Worm (Caenorhabditis elegans) whole organism, L1 larva: ENCODE results near the gene C03B1.5.

ENCODE experiments used
- C34B4.2 ChIP-seq: sonication (generic microtip); optimal IDR thresholded peaks from 2 replicates; lab custom pipeline; 2017; ENCODE audit warnings: mild to moderate bottlenecking, missing genetic modification characterization, missing compliant biosample characterization
- F16B12.6 ChIP-seq: fragments of 150-350 bp; optimal IDR thresholded peaks from 2 replicates; lab custom pipeline; 2014; ENCODE audit warnings: missing biosample characterization, missing genetic modification characterization
- Y116A8C.19 ChIP-seq: sonication (generic microtip); optimal IDR thresholded peaks from 2 replicates; lab custom pipeline; 2016; ENCODE audit warnings: missing compliant biosample characterization, missing genetic modification characterization, borderline replicate concordance
- alr-1 ChIP-seq: fragments of 200-800 bp; sonication (Bioruptor generic); optimal IDR thresholded peaks from 2 replicates; lab custom pipeline; 2018; ENCODE audit warnings: borderline replicate concordance, mild to moderate bottlenecking, missing genetic modification characterization, missing compliant biosample characterization
- ama-1 ChIP-seq: fragments of 150-350 bp; optimal IDR thresholded peaks from 2 replicates; lab custom pipeline; 2014
- ceh-8 ChIP-seq: fragments of 200-800 bp; sonication (Bioruptor generic); optimal IDR thresholded peaks from 2 replicates; lab custom pipeline; 2018; ENCODE audit warnings: mild to moderate bottlenecking, missing genetic modification characterization, moderate library complexity, missing compliant biosample characterization
- ceh-82 ChIP-seq, 3 experiments: fragments of 150-350 bp in 1 of 3; sonication (generic microtip) in 2 of 3; optimal IDR thresholded peaks; 2 replicates each; lab custom pipeline; 2014 to 2017; ENCODE audit warnings: missing biosample characterization in 3 of 3, missing genetic modification characterization in 3 of 3
- ceh-90 ChIP-seq: sonication (generic microtip); optimal IDR thresholded peaks from 2 replicates; lab custom pipeline; 2016; ENCODE audit warnings: missing genetic modification characterization, missing compliant biosample characterization
- dsc-1 ChIP-seq: sonication (generic microtip); optimal IDR thresholded peaks from 2 replicates; lab custom pipeline; 2016; ENCODE audit warnings: mild to moderate bottlenecking, missing genetic modification characterization, missing compliant biosample characterization
- efl-1 ChIP-seq, 4 experiments: fragments of 150-350 bp; optimal IDR thresholded peaks in 3 of 4; peaks in 1 of 4; 1 replicate in 1 of 4; 2 replicates in 3 of 4; lab custom pipeline; 2014; ENCODE audit warnings: missing biosample characterization in 2 of 4, missing genetic modification characterization in 2 of 4, missing genetic modification reagents in 2 of 4
- elt-3 ChIP-seq, 6 experiments: fragments of 150-350 bp in 1 of 6; sonication (generic microtip); optimal IDR thresholded peaks; 2 replicates each; lab custom pipeline; 2017 to 2018; ENCODE audit warnings: missing biosample characterization in 6 of 6, missing genetic modification characterization in 6 of 6, inconsistent platforms in 1 of 6
- fkh-10 ChIP-seq: sonication (generic microtip); optimal IDR thresholded peaks from 2 replicates; lab custom pipeline; 2017; ENCODE audit warnings: missing biosample characterization, missing genetic modification reagents, missing genetic modification characterization
- fkh-8 ChIP-seq: sonication (generic microtip); optimal IDR thresholded peaks from 2 replicates; lab custom pipeline; 2016; ENCODE audit warnings: mild to moderate bottlenecking, missing genetic modification characterization, missing compliant biosample characterization
- fos-1 ChIP-seq: fragments of 150-350 bp; optimal IDR thresholded peaks from 2 replicates; lab custom pipeline; 2014; ENCODE audit warnings: missing biosample characterization, missing genetic modification characterization
- grh-1 ChIP-seq: fragments of 200-800 bp; sonication (Bioruptor generic); IDR thresholded peaks from 2 replicates; pipeline ENCODE4 v1.3.6; 2022; ENCODE audit warnings: missing genetic modification reagents, missing genetic modification characterization, missing compliant biosample characterization
- hpl-2 ChIP-seq: fragments of 150-350 bp; optimal IDR thresholded peaks from 2 replicates; lab custom pipeline; 2014; ENCODE audit warnings: missing biosample characterization, missing genetic modification reagents, missing genetic modification characterization
- isw-1 ChIP-seq: fragments of 200-800 bp; sonication (Bioruptor generic); IDR thresholded peaks from 2 replicates; pipeline ENCODE4 v1.3.6; 2022; ENCODE audit warnings: missing genetic modification characterization, missing compliant biosample characterization
- jun-1 ChIP-seq: fragments of 150-350 bp; optimal IDR thresholded peaks from 2 replicates; lab custom pipeline; 2014; ENCODE audit warnings: missing biosample characterization, missing genetic modification reagents, missing genetic modification characterization
- lin-14 ChIP-seq: fragments of 200-800 bp; sonication (Bioruptor generic); optimal IDR thresholded peaks from 2 replicates; lab custom pipeline; 2018; ENCODE audit warnings: mild to moderate bottlenecking, missing genetic modification characterization, moderate library complexity, missing compliant biosample characterization
- lin-15B ChIP-seq: fragments of 150-350 bp; sonication (generic microtip); optimal IDR thresholded peaks from 3 replicates; lab custom pipeline; 2014; ENCODE audit warnings: missing biosample characterization, missing genetic modification characterization
- lin-39 ChIP-seq: fragments of 150-350 bp; optimal IDR thresholded peaks from 2 replicates; lab custom pipeline; 2014; ENCODE audit warnings: missing biosample characterization, missing genetic modification reagents, missing genetic modification characterization
- lsy-2 ChIP-seq, 2 experiments: fragments of 150-350 bp; optimal IDR thresholded peaks; 2 replicates each; lab custom pipeline; 2014; ENCODE audit warnings: missing biosample characterization in 2 of 2, missing genetic modification characterization in 2 of 2
- mab-9 ChIP-seq: fragments of 200-800 bp; sonication (Bioruptor generic); IDR thresholded peaks from 2 replicates; pipeline ENCODE4 v1.3.6; 2022; ENCODE audit warnings: missing genetic modification reagents, missing genetic modification characterization, missing compliant biosample characterization
- mdl-1 ChIP-seq, 2 experiments: fragments of 150-350 bp; optimal IDR thresholded peaks; 2 replicates each; lab custom pipeline; 2014 to 2017; ENCODE audit warnings: missing biosample characterization in 2 of 2, missing genetic modification characterization in 2 of 2, inconsistent platforms in 1 of 2
- mep-1 ChIP-seq: fragments of 150-350 bp; optimal IDR thresholded peaks from 2 replicates; lab custom pipeline; 2014; ENCODE audit warnings: missing biosample characterization, missing genetic modification characterization
- nhr-11 ChIP-seq: fragments of 150-350 bp; optimal IDR thresholded peaks from 2 replicates; lab custom pipeline; 2014; ENCODE audit warnings: missing biosample characterization, missing genetic modification characterization
- nhr-19 ChIP-seq: fragments of 200-800 bp; sonication (Bioruptor generic); conservative IDR thresholded peaks from 2 replicates; pipeline ENCODE4 v1.3.6; 2022; ENCODE audit warnings: missing genetic modification characterization, missing compliant biosample characterization
- nhr-71 ChIP-seq: sonication (generic microtip); optimal IDR thresholded peaks from 2 replicates; lab custom pipeline; 2016; ENCODE audit warnings: mild to moderate bottlenecking, missing genetic modification characterization, moderate library complexity, missing compliant biosample characterization
- nhr-84 ChIP-seq: sonication (generic microtip); optimal IDR thresholded peaks from 2 replicates; lab custom pipeline; 2017; ENCODE audit warnings: missing biosample characterization, missing genetic modification characterization
- nhr-85 ChIP-seq: sonication (generic microtip); peaks from one replicate; lab custom pipeline; 2016; ENCODE audit warnings: missing genetic modification characterization, inconsistent platforms, missing compliant biosample characterization
- pqm-1 ChIP-seq: sonication (generic microtip); optimal IDR thresholded peaks from 3 replicates; lab custom pipeline; 2017; ENCODE audit warnings: missing biosample characterization, missing genetic modification characterization
- rnt-1 ChIP-seq: sonication (generic microtip); optimal IDR thresholded peaks from 2 replicates; lab custom pipeline; 2016; ENCODE audit warnings: mild to moderate bottlenecking, missing genetic modification characterization, moderate library complexity, missing compliant biosample characterization
- snu-23 ChIP-seq: sonication (generic microtip); optimal IDR thresholded peaks from 2 replicates; lab custom pipeline; 2016; ENCODE audit warnings: missing genetic modification characterization, missing compliant biosample characterization
- sox-4 ChIP-seq: sonication (generic microtip); optimal IDR thresholded peaks from 2 replicates; lab custom pipeline; 2016; ENCODE audit warnings: missing genetic modification characterization, missing compliant biosample characterization
- sptf-1 ChIP-seq: fragments of 150-350 bp; optimal IDR thresholded peaks from 2 replicates; lab custom pipeline; 2014; ENCODE audit warnings: missing biosample characterization, missing genetic modification characterization
- swsn-7 ChIP-seq: sonication (generic microtip); optimal IDR thresholded peaks from 2 replicates; lab custom pipeline; 2016; ENCODE audit warnings: missing genetic modification characterization, missing compliant biosample characterization
- tbx-2 ChIP-seq: sonication (generic microtip); optimal IDR thresholded peaks from 2 replicates; lab custom pipeline; 2016; ENCODE audit warnings: missing genetic modification characterization, missing compliant biosample characterization
- tlp-1 ChIP-seq: fragments of 150-350 bp; optimal IDR thresholded peaks from 2 replicates; lab custom pipeline; 2014; ENCODE audit warnings: missing biosample characterization, missing genetic modification characterization
- unc-130 ChIP-seq: fragments of 150-350 bp; optimal IDR thresholded peaks from 2 replicates; lab custom pipeline; 2017; ENCODE audit warnings: missing biosample characterization, missing genetic modification characterization, inconsistent platforms
- unc-30 ChIP-seq: sonication (generic microtip); optimal IDR thresholded peaks from 2 replicates; lab custom pipeline; 2017; ENCODE audit warnings: missing biosample characterization, missing genetic modification characterization
- zag-1 ChIP-seq: fragments of 150-350 bp; optimal IDR thresholded peaks from 2 replicates; lab custom pipeline; 2014; ENCODE audit warnings: missing biosample characterization, missing genetic modification characterization
- ztf-4 ChIP-seq: fragments of 150-350 bp; optimal IDR thresholded peaks from 2 replicates; lab custom pipeline; 2014; ENCODE audit warnings: missing biosample characterization, missing genetic modification characterization

C03B1.5 gene

ce11 chrX:6323129-6323528 lies 32.3 kb upstream of the C03B1.5 start, which contains the start of gene col-167:
col-167 (plus strand) TSS chrX:6323488.
- TF ChIP-seq pqm-1 (tag; lab: Kevin White, UChicago) (no peak), mab-9 (GFP tag; lab: Robert Waterston, UW) (no peak), unc-130 (no peak), snu-23 (GFP tag; lab: Kevin White, UChicago) (peak; percentile 11), mep-1 (tag; lab: Kevin White, UChicago) (no peak), lin-15B (tag; lab: Kevin White, UChicago) (no peak), sox-4 (tag; lab: Kevin White, UChicago) (no peak), ceh-8 (GFP tag; lab: Kevin White, UChicago) (no peak), nhr-11 (tag; lab: Kevin White, UChicago) (no peak), elt-3 (tag; optimal IDR thresholded peaks at IDR 0.05; lab: Kevin White, UChicago) (peak in 3 of 6 experiments; percentile 41 to 47 (median 44)), grh-1 (GFP tag; lab: Robert Waterston, UW) (0 out of 2 replicates have a peak, but pooled peaks have one; percentile 12), nhr-84 (no peak), rnt-1 (tag; lab: Kevin White, UChicago) (no peak), Y116A8C.19 (tag; lab: Kevin White, UChicago) (no peak), F16B12.6 (no peak), swsn-7 (no peak), C34B4.2 (tag; lab: Kevin White, UChicago) (no peak), hpl-2 (GFP tag; lab: Kevin White, UChicago) (no peak), dsc-1 (tag; lab: Kevin White, UChicago) (no peak), isw-1 (no peak), ceh-90 (tag; lab: Kevin White, UChicago) (no peak), ztf-4 (tag; lab: Kevin White, UChicago) (no peak), fkh-10 (no peak), efl-1 (optimal IDR thresholded peaks at IDR 0.05; lab: Kevin White, UChicago) (no peak), efl-1 (GFP tag; optimal IDR thresholded peaks at IDR 0.05 in 1 of 2; lab: Kevin White, UChicago) (no peak), lin-14 (GFP tag; lab: Kevin White, UChicago) (peak; percentile 9), alr-1 (tag; lab: Kevin White, UChicago) (no peak), nhr-71 (peak; percentile 13), unc-30 (tag; lab: Kevin White, UChicago) (no peak), nhr-19 (GFP tag; lab: Robert Waterston, UW) (no peak), mdl-1 (tag; optimal IDR thresholded peaks at IDR 0.05; lab: Kevin White, UChicago) (no peak), ama-1 (lab: Kevin White, UChicago) (no peak), fos-1 (tag; lab: Kevin White, UChicago) (no peak), nhr-85 (tag; lab: Kevin White, UChicago) (peak; percentile 86), tbx-2 (peak; percentile 7), zag-1 (tag; lab: Kevin White, UChicago) (no peak), ceh-82 (tag; optimal IDR thresholded peaks at IDR 0.05; lab: Kevin White, UChicago) (no peak)

DNA sequence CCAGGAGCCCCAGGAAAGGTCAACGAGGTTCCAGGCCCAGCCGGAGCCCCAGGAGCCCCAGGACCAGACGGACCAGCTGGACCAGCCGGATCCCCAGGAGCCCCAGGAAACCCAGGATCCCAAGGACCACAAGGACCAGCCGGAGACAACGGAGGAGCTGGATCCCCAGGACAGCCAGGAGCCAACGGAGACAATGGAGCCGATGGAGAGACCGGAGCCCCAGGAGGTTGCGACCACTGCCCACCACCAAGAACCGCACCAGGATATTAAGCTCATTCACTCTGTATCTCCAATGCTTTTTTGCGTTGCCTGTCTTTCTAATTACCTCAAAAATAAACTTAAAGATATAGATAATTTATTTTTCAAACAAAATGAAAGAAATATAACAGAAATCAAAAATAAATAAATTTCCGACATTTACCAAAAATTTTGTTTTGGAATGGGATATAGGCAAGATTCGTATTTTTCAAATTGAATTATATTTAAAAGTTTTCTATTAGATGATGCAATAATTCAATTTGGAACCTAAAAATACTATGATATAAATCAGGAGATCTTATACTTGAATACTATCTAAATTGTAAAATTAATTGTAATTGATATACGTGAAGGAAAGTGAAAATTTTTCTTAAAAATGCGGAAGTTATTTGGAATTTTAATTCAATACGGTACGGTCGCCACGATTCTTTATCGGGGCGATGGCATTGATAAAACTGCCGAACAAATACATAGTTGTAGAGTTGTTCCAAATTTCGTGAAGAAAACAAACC lies 31.1 kb upstream of the C03B1.5 start:
- TF ChIP-seq jun-1 (tag; lab: Kevin White, UChicago) (peak; percentile 33), tbx-2 (peak; percentile 3)

- no peak for TF ChIP-seq ceh-82 (tag; optimal IDR thresholded peaks at IDR 0.05; lab: Kevin White, UChicago)
- no peak for TF ChIP-seq Y116A8C.19 (tag; lab: Kevin White, UChicago)
- no peak for TF ChIP-seq tlp-1 (tag; lab: Kevin White, UChicago)
- TF ChIP-seq nhr-11 (tag; lab: Kevin White, UChicago): no peak
- no peak for TF ChIP-seq lsy-2 (tag; optimal IDR thresholded peaks at IDR 0.05; lab: Kevin White, UChicago)
- TF ChIP-seq sptf-1 (tag; lab: Kevin White, UChicago): no peak
- no peak for TF ChIP-seq fkh-8
- no peak for TF ChIP-seq nhr-71
- TF ChIP-seq lin-39 (tag; lab: Kevin White, UChicago): no peak
- peak; percentile 70 for TF ChIP-seq nhr-85 (tag; lab: Kevin White, UChicago)
- TF ChIP-seq ztf-4 (tag; lab: Kevin White, UChicago): no peak
- no peak for TF ChIP-seq efl-1 (optimal IDR thresholded peaks at IDR 0.05; lab: Kevin White, UChicago)
- peak in 1 of 2 experiments; percentile 28 for TF ChIP-seq efl-1 (GFP tag; optimal IDR thresholded peaks at IDR 0.05 in 1 of 2; lab: Kevin White, UChicago)
These were observed 29.3 kb upstream of the C03B1.5 start, which contains the start of gene col-168 for ce11 chrX:6326088-6326487. col-168 (plus strand) TSS chrX:6326388.
